Worm (Caenorhabditis elegans) whole organism, early embryonic: ENCODE measurements around the gene idpa-3.

ENCODE experiments used
- ama-1 ChIP-seq: fragments of 150-350 bp; optimal IDR thresholded peaks from 2 replicates; lab custom pipeline; 2014
- ceh-36 ChIP-seq: sonication (generic microtip); optimal IDR thresholded peaks from 2 replicates; lab custom pipeline; 2016; ENCODE audit warnings: missing genetic modification characterization, inconsistent platforms, missing compliant biosample characterization
- hmg-4 ChIP-seq: fragments of 200-800 bp; sonication (Bioruptor generic); optimal IDR thresholded peaks from 2 replicates; lab custom pipeline; 2018; ENCODE audit warnings: mild to moderate bottlenecking, missing genetic modification characterization, missing compliant biosample characterization
- scrt-1 ChIP-seq: fragments of 200-800 bp; sonication (Bioruptor generic); IDR thresholded peaks from 2 replicates; pipeline ENCODE4 v1.3.6; 2022; ENCODE audit warnings: missing genetic modification characterization, missing compliant biosample characterization

DNA sequence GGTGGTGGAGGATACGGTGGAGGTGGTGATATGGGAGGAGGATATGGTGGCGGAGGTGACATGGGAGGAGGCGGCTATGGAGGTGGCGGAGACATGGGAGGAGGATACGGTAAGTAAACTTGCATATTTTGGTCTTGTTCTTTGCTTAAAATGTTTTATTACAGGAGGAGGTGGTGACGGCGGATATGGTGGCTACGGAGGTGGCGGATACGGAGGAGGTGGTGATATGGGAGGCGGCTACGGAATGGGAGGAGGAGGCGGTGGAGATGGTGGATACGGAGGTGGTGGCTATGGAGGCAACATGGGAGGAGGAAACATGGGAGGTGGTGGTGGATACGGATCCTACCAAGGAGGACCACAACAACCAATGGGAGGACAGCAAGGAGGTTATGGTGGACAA lies 354 bp downstream of the idpa-3 start:
- TF ChIP-seq ceh-36 (tag; lab: Kevin White, UChicago): no peak
- TF ChIP-seq ama-1 (lab: Kevin White, UChicago): no peak
- no peak for TF ChIP-seq hmg-4
- no peak for TF ChIP-seq scrt-1 (GFP tag; lab: Robert Waterston, UW)
